Comparison of ENCODE assay signal across 2 fruit fly cellular contexts in genomic region chr3R:28958703-28959102, dm6.
TF ChIP-seq lines count a peak whose summit lies in the region.

No protein-coding gene starts in this region.

- no peak for TF ChIP-seq CTCF in whole organism, embryonic (GFP tag; optimal IDR thresholded peaks at IDR 0.05; lab: Kevin White, UChicago)

TF ChIP-seq in whole organism, embryonic, 481 proteins besides CTCF, POLR2A, EP300 and RAD21:
- TF ChIP-seq phol (tag; optimal IDR thresholded peaks at IDR 0.05; lab: Kevin White, UChicago) = no peak
- no peak for TF ChIP-seq CG12236 (GFP tag; optimal IDR thresholded peaks at IDR 0.05; lab: Kevin White, UChicago)
- TF ChIP-seq ttk (GFP tag; IDR thresholded peaks at IDR 0.05; lab: Robert Waterston, UW) = no peak
- TF ChIP-seq abd-A (tag; optimal IDR thresholded peaks at IDR 0.05; lab: Kevin White, UChicago) = peak; percentile 86
TF ChIP-seq in whole organism, embryonic: peak in this region for 1.

TF ChIP-seq in whole organism, wandering third instar larva, 38 proteins besides CTCF, POLR2A, EP300 and RAD21:
- TF ChIP-seq Dfd (GFP tag; optimal IDR thresholded peaks at IDR 0.05; lab: Kevin White, UChicago) = peak; percentile 51
- TF ChIP-seq CrebA (GFP tag; optimal IDR thresholded peaks at IDR 0.05; lab: Kevin White, UChicago; ENCODE audit: borderline replicate concordance) = no peak

Comparison
In these comparisons a context has a peak if more than half of its experiments do, and no peak if none do; other contexts are left out.
1. Of the 10 proteins assayed by ChIP-seq in both whole organism, embryonic and whole organism, wandering third instar larva: peak only in whole organism, embryonic: none; only in whole organism, wandering third instar larva: Dfd; in both: none; in neither: 9.